Fruit fly (Drosophila melanogaster) whole organism, wandering third instar larva: ENCODE measurements around the gene Tmem214.

ENCODE experiments used
- Abd-B ChIP-seq: fragments of >200 bp; optimal IDR thresholded peaks from 2 replicates; lab custom pipeline; 2017; ENCODE audit warnings: missing biosample characterization, missing genetic modification characterization
- CG32264 ChIP-seq: fragments of 200-800 bp; sonication (Bioruptor generic); optimal IDR thresholded peaks from 2 replicates; lab custom pipeline; 2016; ENCODE audit warnings: missing biosample characterization, missing genetic modification characterization
- CG9705 ChIP-seq: fragments of 200-800 bp; sonication (Bioruptor generic); optimal IDR thresholded peaks from 2 replicates; lab custom pipeline; 2018; ENCODE audit warnings: missing biosample characterization, mild to moderate bottlenecking, missing genetic modification characterization
- CrebA ChIP-seq: fragments of 200-800 bp; sonication (Bioruptor generic); optimal IDR thresholded peaks from 2 replicates; lab custom pipeline; 2016; ENCODE audit warnings: missing biosample characterization, mild to moderate bottlenecking, missing genetic modification characterization, borderline replicate concordance
- Dfd ChIP-seq: fragments of >200 bp; optimal IDR thresholded peaks from 2 replicates; lab custom pipeline; 2017; ENCODE audit warnings: missing biosample characterization, missing genetic modification characterization
- Dif ChIP-seq: fragments of 200-275, 200-300 bp; sonication (Bioruptor generic); optimal IDR thresholded peaks from 2 replicates; lab custom pipeline; 2018; ENCODE audit warnings: missing biosample characterization, missing genetic modification characterization; ENCODE audit not compliant: partially characterized antibody
- GATAd ChIP-seq: sonication (Bioruptor generic); optimal IDR thresholded peaks from 2 replicates; lab custom pipeline; 2016; ENCODE audit warnings: missing biosample characterization, missing genetic modification characterization
- HLH106 ChIP-seq: fragments of 200-800 bp; optimal IDR thresholded peaks from 3 replicates; lab custom pipeline; 2019; ENCODE audit warnings: missing biosample characterization, mild to moderate bottlenecking, missing genetic modification characterization, moderate library complexity
- Hnf4 ChIP-seq: fragments of 200-800 bp; sonication (Bioruptor generic); optimal IDR thresholded peaks from 2 replicates; lab custom pipeline; 2016; ENCODE audit warnings: missing biosample characterization, mild to moderate bottlenecking, missing genetic modification characterization
- Hr78 ChIP-seq: fragments of >200 bp; optimal IDR thresholded peaks from 2 replicates; lab custom pipeline; 2017; ENCODE audit warnings: missing biosample characterization, missing genetic modification characterization
- Hr83 ChIP-seq: fragments of 200-300 bp; sonication (Bioruptor generic); optimal IDR thresholded peaks from 2 replicates; lab custom pipeline; 2016; ENCODE audit warnings: missing biosample characterization, mild to moderate bottlenecking, missing genetic modification characterization, moderate library complexity; ENCODE audit not compliant: poor library complexity, severe bottlenecking
- Jra ChIP-seq: sonication (Bioruptor generic); optimal IDR thresholded peaks from 2 replicates; lab custom pipeline; 2016; ENCODE audit warnings: missing biosample characterization, missing genetic modification characterization
- Mio ChIP-seq: sonication (Bioruptor generic); optimal IDR thresholded peaks from 2 replicates; lab custom pipeline; 2016; ENCODE audit warnings: missing biosample characterization, missing genetic modification characterization
- Myc ChIP-seq: fragments of >200 bp; optimal IDR thresholded peaks from 2 replicates; lab custom pipeline; 2017
- N ChIP-seq: fragments of >200 bp; optimal IDR thresholded peaks from 2 replicates; lab custom pipeline; 2018; ENCODE audit warnings: missing biosample characterization, missing external identifiers, missing genetic modification characterization
- OdsH ChIP-seq: fragments of 200-800 bp; sonication (Bioruptor generic); optimal IDR thresholded peaks from 2 replicates; lab custom pipeline; 2016; ENCODE audit warnings: missing biosample characterization, mild to moderate bottlenecking, missing genetic modification characterization
- Rel ChIP-seq, 2 experiments: fragments of 200-800 bp; sonication (Bioruptor generic) in 1 of 2; optimal IDR thresholded peaks; 2 replicates in 1 of 2; 3 replicates in 1 of 2; lab custom pipeline; 2016 to 2019; ENCODE audit warnings: mild to moderate bottlenecking in 2 of 2, missing biosample characterization in 2 of 2, missing genetic modification characterization in 2 of 2, moderate library complexity in 1 of 2
- Sp1 ChIP-seq: fragments of 200-800 bp; sonication (Bioruptor generic); optimal IDR thresholded peaks from 3 replicates; lab custom pipeline; 2019; ENCODE audit warnings: missing biosample characterization, mild to moderate bottlenecking, missing genetic modification characterization, moderate library complexity
- Vsx2 ChIP-seq: fragments of 200-300, 225-300 bp; sonication (Bioruptor generic); optimal IDR thresholded peaks from 2 replicates; lab custom pipeline; 2018; ENCODE audit warnings: missing biosample characterization, missing genetic modification characterization; ENCODE audit not compliant: partially characterized antibody
- br ChIP-seq: fragments of 200-800 bp; sonication (Bioruptor generic); optimal IDR thresholded peaks from 2 replicates; lab custom pipeline; 2016; ENCODE audit warnings: missing biosample characterization, missing genetic modification characterization
- brk ChIP-seq: fragments of 200-800 bp; sonication (Bioruptor generic); optimal IDR thresholded peaks from 2 replicates; lab custom pipeline; 2016; ENCODE audit warnings: missing biosample characterization, mild to moderate bottlenecking, missing genetic modification characterization
- dl ChIP-seq, 2 experiments: fragments of 175-275, 200-275 bp in 1 of 2; fragments of 200-275 bp in 1 of 2; sonication (Bioruptor generic); optimal IDR thresholded peaks; lab custom pipeline; 2018; ENCODE audit warnings: mild to moderate bottlenecking in 2 of 2, missing biosample characterization in 2 of 2, missing genetic modification characterization in 2 of 2, moderate library complexity in 2 of 2; ENCODE audit not compliant: partially characterized antibody in 2 of 2, insufficient read depth in 1 of 2
- dmrt93B ChIP-seq: fragments of 200-800 bp; sonication (Bioruptor generic); optimal IDR thresholded peaks from 2 replicates; lab custom pipeline; 2018; ENCODE audit warnings: missing biosample characterization, mild to moderate bottlenecking, missing genetic modification characterization
- dsf ChIP-seq: sonication (Bioruptor generic); optimal IDR thresholded peaks from 2 replicates; lab custom pipeline; 2016; ENCODE audit warnings: missing biosample characterization, missing genetic modification characterization, borderline replicate concordance
- ey ChIP-seq: fragments of 200-800 bp; sonication (Bioruptor generic); optimal IDR thresholded peaks from 2 replicates; lab custom pipeline; 2016; ENCODE audit warnings: missing biosample characterization, missing genetic modification characterization
- foxo ChIP-seq, 2 experiments: fragments of 200-800 bp; sonication (Bioruptor generic); optimal IDR thresholded peaks; 2 replicates in 1 of 2; 3 replicates in 1 of 2; lab custom pipeline; 2016 to 2017; ENCODE audit warnings: missing biosample characterization in 2 of 2, missing genetic modification characterization in 2 of 2
- fru ChIP-seq: fragments of 200-800 bp; sonication (Bioruptor generic); optimal IDR thresholded peaks from 3 replicates; lab custom pipeline; 2016; ENCODE audit warnings: missing biosample characterization, mild to moderate bottlenecking, missing genetic modification characterization
- h ChIP-seq: fragments of 200-800 bp; sonication (Bioruptor generic); optimal IDR thresholded peaks from 3 replicates; lab custom pipeline; 2016; ENCODE audit warnings: missing biosample characterization, mild to moderate bottlenecking, missing genetic modification characterization
- jim ChIP-seq: fragments of 175-275, 200-325 bp; sonication (Bioruptor generic); optimal IDR thresholded peaks from 2 replicates; lab custom pipeline; 2016; ENCODE audit warnings: missing biosample characterization, mild to moderate bottlenecking, missing genetic modification characterization
- lola ChIP-seq: fragments of >200 bp; optimal IDR thresholded peaks from 2 replicates; lab custom pipeline; 2017; ENCODE audit warnings: missing biosample characterization, missing genetic modification characterization
- pan ChIP-seq: fragments of >200 bp; optimal IDR thresholded peaks from 2 replicates; lab custom pipeline; 2017
- psq ChIP-seq: fragments of 200-800 bp; sonication (Bioruptor generic); optimal IDR thresholded peaks from 3 replicates; lab custom pipeline; 2017; ENCODE audit warnings: missing biosample characterization, mild to moderate bottlenecking, missing genetic modification characterization, moderate library complexity
- rgr ChIP-seq: fragments of 200-800 bp; sonication (Bioruptor generic); optimal IDR thresholded peaks from 3 replicates; lab custom pipeline; 2016; ENCODE audit warnings: missing biosample characterization, mild to moderate bottlenecking, missing genetic modification characterization
- sage ChIP-seq: fragments of 200-800 bp; sonication (Bioruptor generic); optimal IDR thresholded peaks from 2 replicates; lab custom pipeline; 2016; ENCODE audit warnings: missing biosample characterization, mild to moderate bottlenecking, missing genetic modification characterization
- sv ChIP-seq: fragments of 200-800 bp; sonication (Bioruptor generic); optimal IDR thresholded peaks from 3 replicates; lab custom pipeline; 2016; ENCODE audit warnings: missing biosample characterization, missing genetic modification characterization
- tai ChIP-seq: sonication (Bioruptor generic); optimal IDR thresholded peaks from 2 replicates; lab custom pipeline; 2016; ENCODE audit warnings: missing biosample characterization, missing genetic modification characterization
- usp ChIP-seq: fragments of >200 bp; optimal IDR thresholded peaks from 2 replicates; lab custom pipeline; 2017; ENCODE audit warnings: missing biosample characterization, missing genetic modification characterization
- woc ChIP-seq: sonication (Bioruptor generic); optimal IDR thresholded peaks from 2 replicates; lab custom pipeline; 2016; ENCODE audit warnings: missing biosample characterization, mild to moderate bottlenecking, missing genetic modification characterization

The Tmem214 gene

dm6 chr2L:10970134-10970533 is at the start of gene Tmem214, which contains the start of gene YL-1:
Gene Tmem214, minus strand, starts transcription at chr2L:10970275.
Gene YL-1, plus strand, starts transcription at chr2L:10970443.
- no peak for TF ChIP-seq pan (lab: Kevin White, UChicago)
- no peak for TF ChIP-seq sv
- TF ChIP-seq tai (GFP tag; lab: Kevin White, UChicago) = no peak
- no peak for TF ChIP-seq Rel (GFP tag; optimal IDR thresholded peaks at IDR 0.05; lab: Kevin White, UChicago)
- TF ChIP-seq Rel (tag; optimal IDR thresholded peaks at IDR 0.05; lab: Kevin White, UChicago) = peak; percentile 33
- TF ChIP-seq lola (GFP tag; lab: Kevin White, UChicago) = no peak
- no peak for TF ChIP-seq GATAd (GFP tag; lab: Kevin White, UChicago)
- TF ChIP-seq Dif (GFP tag; lab: Kevin White, UChicago) = no peak
- TF ChIP-seq Dfd (GFP tag; lab: Kevin White, UChicago) = no peak
- TF ChIP-seq woc (GFP tag; lab: Kevin White, UChicago) = no peak
- TF ChIP-seq rgr (GFP tag; lab: Kevin White, UChicago) = no peak
- no peak for TF ChIP-seq brk (GFP tag; lab: Kevin White, UChicago)
- no peak for TF ChIP-seq Vsx2 (GFP tag; lab: Kevin White, UChicago)
- TF ChIP-seq Hr83 (GFP tag; lab: Kevin White, UChicago) = no peak
- TF ChIP-seq Sp1 (GFP tag; lab: Kevin White, UChicago) = peak; percentile 8
- TF ChIP-seq CG32264 (GFP tag; lab: Kevin White, UChicago) = no peak
- no peak for TF ChIP-seq dl (GFP tag; optimal IDR thresholded peaks at IDR 0.05; lab: Kevin White, UChicago; ENCODE audit: insufficient read depth in 1 of 2, partially characterized antibody in 2 of 2)
- no peak for TF ChIP-seq Hr78 (GFP tag; lab: Kevin White, UChicago)
- TF ChIP-seq foxo (GFP tag; optimal IDR thresholded peaks at IDR 0.05; lab: Kevin White, UChicago) = no peak
- peak; percentile 2 for TF ChIP-seq h (GFP tag; lab: Kevin White, UChicago)
- TF ChIP-seq usp (GFP tag; lab: Kevin White, UChicago) = no peak
- no peak for TF ChIP-seq dmrt93B (GFP tag; lab: Kevin White, UChicago)
- no peak for TF ChIP-seq N (GFP tag; lab: Kevin White, UChicago)
- no peak for TF ChIP-seq ey
- TF ChIP-seq br (GFP tag; lab: Kevin White, UChicago) = no peak
- TF ChIP-seq jim = no peak
- no peak for TF ChIP-seq CrebA (GFP tag; lab: Kevin White, UChicago)
- no peak for TF ChIP-seq sage (GFP tag; lab: Kevin White, UChicago)
- no peak for TF ChIP-seq CG9705
- no peak for TF ChIP-seq fru (GFP tag; lab: Kevin White, UChicago)
- TF ChIP-seq Jra (GFP tag; lab: Kevin White, UChicago) = no peak
- TF ChIP-seq OdsH = no peak
- TF ChIP-seq dsf = no peak
- TF ChIP-seq Abd-B = no peak
- TF ChIP-seq HLH106 (tag; lab: Kevin White, UChicago) = no peak
- TF ChIP-seq Myc (lab: Kevin White, UChicago) = peak; percentile 16
- peak; percentile 28 for TF ChIP-seq Hnf4 (GFP tag; lab: Kevin White, UChicago)
- no peak for TF ChIP-seq psq (GFP tag; lab: Kevin White, UChicago)
- TF ChIP-seq Mio (GFP tag; lab: Kevin White, UChicago) = no peak

dm6 chr2L:11016695-11017094 is 46.6 kb upstream of the Tmem214 start, which contains the start of gene CG14913:
Gene CG14913, plus strand, starts transcription at chr2L:11016995.
- TF ChIP-seq pan (lab: Kevin White, UChicago) (no peak), foxo (GFP tag; optimal IDR thresholded peaks at IDR 0.05; lab: Kevin White, UChicago) (no peak), Mio (GFP tag; lab: Kevin White, UChicago) (no peak), lola (GFP tag; lab: Kevin White, UChicago) (no peak), br (GFP tag; lab: Kevin White, UChicago) (no peak), CG32264 (GFP tag; lab: Kevin White, UChicago) (no peak), tai (GFP tag; lab: Kevin White, UChicago) (no peak), Jra (GFP tag; lab: Kevin White, UChicago) (no peak), brk (GFP tag; lab: Kevin White, UChicago) (no peak), fru (GFP tag; lab: Kevin White, UChicago) (no peak), HLH106 (tag; lab: Kevin White, UChicago) (no peak), dl (GFP tag; optimal IDR thresholded peaks at IDR 0.05; lab: Kevin White, UChicago; ENCODE audit: insufficient read depth in 1 of 2, partially characterized antibody in 2 of 2) (no peak)
